Worm (Caenorhabditis elegans) whole organism, L4 larva: ENCODE data around the gene abf-5.
A peak's percentile ranks its signal among the peaks of the same experiment; 100 is the strongest.

Experiments used
- D1046.2 ChIP-seq: fragments of 200-800 bp; sonication (Bioruptor generic); IDR thresholded peaks from 2 replicates; pipeline ENCODE4 v1.3.6; 2022; ENCODE audit warnings: missing genetic modification characterization, missing compliant biosample characterization
- F10B5.3 ChIP-seq: sonication (generic microtip); optimal IDR thresholded peaks from 2 replicates; lab custom pipeline; 2016; ENCODE audit warnings: mild to moderate bottlenecking, missing genetic modification characterization, missing compliant biosample characterization
- F37D6.2 ChIP-seq: sonication (generic microtip); optimal IDR thresholded peaks from 2 replicates; lab custom pipeline; 2016; ENCODE audit warnings: mild to moderate bottlenecking, missing genetic modification characterization, missing compliant biosample characterization
- F44E2.7 ChIP-seq: fragments of 200-800 bp; sonication (Bioruptor generic); IDR thresholded peaks from 2 replicates; pipeline ENCODE4 v2.1.2; 2022; ENCODE audit warnings: missing genetic modification characterization, missing compliant biosample characterization
- T26A8.4 ChIP-seq: fragments of 200-800 bp; sonication (Bioruptor generic); IDR thresholded peaks from 2 replicates; pipeline ENCODE4 v1.3.6; 2022; ENCODE audit warnings: missing genetic modification characterization, missing compliant biosample characterization
- aha-1 ChIP-seq: fragments of 150-350 bp; peaks from one replicate; lab custom pipeline; 2014; ENCODE audit warnings: missing biosample characterization, missing genetic modification characterization
- ceh-82 ChIP-seq: sonication (generic microtip); optimal IDR thresholded peaks from 2 replicates; lab custom pipeline; 2017; ENCODE audit warnings: missing biosample characterization, missing genetic modification characterization
- ctbp-1 ChIP-seq: fragments of 200-800 bp; sonication (Bioruptor generic); IDR thresholded peaks from 2 replicates; pipeline ENCODE4 v1.3.6; 2022; ENCODE audit warnings: missing genetic modification reagents, missing genetic modification characterization, missing compliant biosample characterization
- daf-16 ChIP-seq, 3 experiments: sonication (generic microtip); optimal IDR thresholded peaks; 2 replicates each; lab custom pipeline; 2016 to 2017; ENCODE audit warnings: missing genetic modification characterization in 3 of 3, missing genetic modification reagents in 3 of 3, mild to moderate bottlenecking in 2 of 3, missing compliant biosample characterization in 2 of 3, missing biosample characterization in 1 of 3, moderate library complexity in 1 of 3
- dmd-6 ChIP-seq: fragments of 200-800 bp; sonication (Bioruptor generic); IDR thresholded peaks from 2 replicates; pipeline ENCODE4 v1.3.6; 2022; ENCODE audit warnings: missing genetic modification reagents, missing genetic modification characterization, missing compliant biosample characterization
- dve-1 ChIP-seq: sonication (generic microtip); optimal IDR thresholded peaks from 2 replicates; lab custom pipeline; 2017; ENCODE audit warnings: antibody characterized with exemption, mild to moderate bottlenecking, missing genetic modification characterization, missing compliant biosample characterization; ENCODE audit not compliant: insufficient read depth
- fos-1 ChIP-seq: fragments of 150-350 bp; optimal IDR thresholded peaks from 2 replicates; lab custom pipeline; 2014; ENCODE audit warnings: missing biosample characterization, missing genetic modification characterization
- gei-8 ChIP-seq: fragments of 200-800 bp; sonication (Bioruptor generic); optimal IDR thresholded peaks from 2 replicates; lab custom pipeline; 2018; ENCODE audit warnings: mild to moderate bottlenecking, missing genetic modification characterization, missing compliant biosample characterization
- hlh-11 ChIP-seq: fragments of 200-800 bp; sonication (Bioruptor generic); optimal IDR thresholded peaks from 2 replicates; lab custom pipeline; 2018; ENCODE audit warnings: mild to moderate bottlenecking, missing genetic modification characterization, missing compliant biosample characterization
- hlh-30 ChIP-seq: sonication (generic microtip); optimal IDR thresholded peaks from 2 replicates; lab custom pipeline; 2017; ENCODE audit warnings: antibody characterized with exemption, mild to moderate bottlenecking, missing genetic modification characterization, missing compliant biosample characterization; ENCODE audit not compliant: insufficient read depth
- hmg-1.1 ChIP-seq: fragments of 200-800 bp; sonication (Bioruptor generic); IDR thresholded peaks from 2 replicates; pipeline ENCODE4 v1.3.6; 2022; ENCODE audit warnings: missing genetic modification reagents, missing genetic modification characterization, missing compliant biosample characterization
- lin-39 ChIP-seq: fragments of 150-350 bp; optimal IDR thresholded peaks from 2 replicates; lab custom pipeline; 2014; ENCODE audit warnings: missing biosample characterization, missing genetic modification reagents, missing genetic modification characterization
- madf-5 ChIP-seq, 2 experiments: fragments of 200-800 bp; sonication (Bioruptor generic); IDR thresholded peaks; 2 replicates each; pipeline ENCODE4 v1.3.6; 2022; ENCODE audit warnings: missing compliant biosample characterization in 2 of 2, missing genetic modification characterization in 2 of 2
- mep-1 ChIP-seq: fragments of 150-350 bp; sonication (generic microtip); optimal IDR thresholded peaks from 3 replicates; lab custom pipeline; 2014; ENCODE audit warnings: missing biosample characterization, missing genetic modification characterization
- nhr-10 ChIP-seq: fragments of 150-350 bp; optimal IDR thresholded peaks from 2 replicates; lab custom pipeline; 2014; ENCODE audit warnings: missing biosample characterization, missing genetic modification characterization
- nhr-102 ChIP-seq: sonication (generic microtip); optimal IDR thresholded peaks from 2 replicates; lab custom pipeline; 2016; ENCODE audit warnings: mild to moderate bottlenecking, missing genetic modification characterization, moderate library complexity, missing compliant biosample characterization
- nhr-25 ChIP-seq: sonication (generic microtip); optimal IDR thresholded peaks from 2 replicates; lab custom pipeline; 2017; ENCODE audit warnings: missing genetic modification characterization, mild to moderate bottlenecking, missing compliant biosample characterization, antibody characterized with exemption, moderate library complexity, borderline replicate concordance; ENCODE audit not compliant: insufficient read depth
- nhr-28 ChIP-seq: fragments of 150-350 bp; optimal IDR thresholded peaks from 2 replicates; lab custom pipeline; 2014; ENCODE audit warnings: missing biosample characterization, missing genetic modification characterization
- nhr-48 ChIP-seq: sonication (generic microtip); optimal IDR thresholded peaks from 2 replicates; lab custom pipeline; 2016; ENCODE audit warnings: mild to moderate bottlenecking, missing genetic modification characterization, missing compliant biosample characterization
- pha-4 ChIP-seq, 2 experiments: fragments of 150-350 bp in 1 of 2; fragments of 200-800 bp in 1 of 2; sonication (Bioruptor generic) in 1 of 2; IDR thresholded peaks in 1 of 2; optimal IDR thresholded peaks in 1 of 2; 2 replicates each; pipeline versions ENCODE4 v1.3.6 to Lab custom; 2014 to 2022; ENCODE audit warnings: missing genetic modification characterization in 2 of 2, missing genetic modification reagents in 2 of 2, missing biosample characterization in 1 of 2, missing compliant biosample characterization in 1 of 2
- skn-1 ChIP-seq: fragments of 150-350 bp; optimal IDR thresholded peaks from 2 replicates; lab custom pipeline; 2014; ENCODE audit warnings: missing biosample characterization, missing genetic modification characterization
- unc-130 ChIP-seq: sonication (generic microtip); optimal IDR thresholded peaks from 2 replicates; lab custom pipeline; 2016; ENCODE audit warnings: missing genetic modification reagents, missing genetic modification characterization, missing compliant biosample characterization
- unc-39 ChIP-seq: sonication (generic microtip); optimal IDR thresholded peaks from 2 replicates; lab custom pipeline; 2017; ENCODE audit warnings: missing biosample characterization, missing genetic modification characterization
- vab-7 ChIP-seq: fragments of 200-800 bp; sonication (Bioruptor generic); IDR thresholded peaks from 2 replicates; pipeline ENCODE4 v1.3.6; 2022; ENCODE audit warnings: missing genetic modification reagents, missing genetic modification characterization, missing compliant biosample characterization

abf-5 gene

DNA sequence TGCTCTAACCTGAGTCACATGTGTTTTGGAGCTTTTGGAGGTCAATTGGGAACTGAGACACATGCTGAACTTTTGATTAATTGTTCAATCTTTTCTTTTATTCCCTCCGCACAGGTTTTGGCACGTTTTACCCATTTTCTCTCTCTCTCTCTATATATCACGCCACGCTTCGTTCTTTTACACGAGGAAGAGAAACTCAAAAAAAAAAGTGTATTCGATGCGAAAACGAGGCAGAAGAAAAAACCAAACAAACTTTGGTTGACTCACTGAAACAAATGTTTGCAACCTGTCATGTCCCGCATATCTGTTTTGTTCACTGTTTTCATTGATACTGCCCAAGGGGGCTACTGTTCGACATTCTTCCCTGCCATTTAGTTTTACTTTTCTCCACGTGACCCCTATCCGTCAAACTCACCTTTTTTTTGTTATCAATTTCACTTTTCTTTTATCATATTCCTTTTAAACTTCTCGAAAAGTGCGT is 31.3 kb upstream of the abf-5 start (continued):
- no peak for TF ChIP-seq pha-4 (GFP tag; IDR thresholded peaks at IDR 0.05; lab: Robert Waterston, UW)
- no peak for TF ChIP-seq pha-4 (tag; optimal IDR thresholded peaks at IDR 0.05; lab: Kevin White, UChicago)
- no peak for TF ChIP-seq nhr-102 (tag; lab: Kevin White, UChicago)
- no peak for TF ChIP-seq T26A8.4 (GFP tag; lab: Robert Waterston, UW)
- TF ChIP-seq skn-1 (tag; lab: Kevin White, UChicago): no peak
- TF ChIP-seq ceh-82 (tag; lab: Kevin White, UChicago): no peak
- no peak for TF ChIP-seq fos-1 (tag; lab: Kevin White, UChicago)
- no peak for TF ChIP-seq nhr-10 (tag; lab: Kevin White, UChicago)

DNA sequence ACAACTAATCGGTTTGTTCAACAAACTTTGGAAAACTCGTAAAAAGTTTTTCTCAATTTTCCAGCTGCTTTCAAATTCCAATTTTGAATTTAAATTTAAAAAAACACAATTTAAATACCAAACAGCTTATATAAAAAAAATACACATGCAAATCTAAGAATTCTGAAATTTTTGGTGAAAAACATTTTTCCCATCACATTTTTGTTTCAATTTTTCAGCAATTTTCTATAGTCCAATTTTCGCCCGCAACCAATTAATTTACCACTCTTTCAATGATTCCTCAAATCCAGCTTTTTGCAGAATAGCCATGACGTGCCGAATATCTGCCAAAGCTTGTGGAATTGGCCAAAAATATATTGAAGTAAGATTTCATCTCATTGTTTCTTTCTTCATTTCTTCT is 30.9 kb upstream of the abf-5 start, which contains the start of gene cept-1:
Gene cept-1 (plus strand): TSS at position 301 of the 400 bp plus-strand sequence.
- TF ChIP-seq nhr-48 (tag; lab: Kevin White, UChicago): no peak
- TF ChIP-seq ceh-82 (tag; lab: Kevin White, UChicago): no peak
- no peak for TF ChIP-seq hmg-1.1 (GFP tag; lab: Robert Waterston, UW)
- TF ChIP-seq ctbp-1: no peak
- no peak for TF ChIP-seq unc-39 (tag; lab: Kevin White, UChicago)
- 0 out of 2 replicates have a peak, but pooled peaks have one; percentile 4 for TF ChIP-seq dmd-6 (GFP tag; lab: Robert Waterston, UW)
- no peak for TF ChIP-seq F10B5.3 (tag; lab: Kevin White, UChicago)
- no peak for TF ChIP-seq F44E2.7 (GFP tag; lab: Robert Waterston, UW)

DNA sequence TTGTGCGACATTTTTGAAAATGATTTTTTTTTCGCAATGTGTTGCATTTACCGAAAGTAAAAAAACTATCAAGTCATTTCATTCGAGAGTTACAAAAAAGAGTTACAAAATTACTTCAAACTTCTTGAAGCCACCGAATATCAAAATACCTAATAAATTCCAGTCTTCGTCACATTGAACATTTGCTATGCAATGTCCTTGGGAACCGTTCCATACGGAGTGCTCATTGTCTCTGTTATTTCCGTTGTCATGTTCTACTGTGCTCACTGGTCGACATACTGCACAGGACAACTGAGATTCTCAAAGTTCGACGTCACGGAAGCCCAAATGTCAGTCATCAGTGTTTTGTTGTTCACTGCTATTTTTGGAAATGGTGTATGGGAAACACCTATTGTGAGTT is 28.6 kb upstream of the abf-5 start:
- TF ChIP-seq F37D6.2 (tag; lab: Kevin White, UChicago): no peak
- TF ChIP-seq aha-1 (tag; lab: Kevin White, UChicago): peak; percentile 93

DNA sequence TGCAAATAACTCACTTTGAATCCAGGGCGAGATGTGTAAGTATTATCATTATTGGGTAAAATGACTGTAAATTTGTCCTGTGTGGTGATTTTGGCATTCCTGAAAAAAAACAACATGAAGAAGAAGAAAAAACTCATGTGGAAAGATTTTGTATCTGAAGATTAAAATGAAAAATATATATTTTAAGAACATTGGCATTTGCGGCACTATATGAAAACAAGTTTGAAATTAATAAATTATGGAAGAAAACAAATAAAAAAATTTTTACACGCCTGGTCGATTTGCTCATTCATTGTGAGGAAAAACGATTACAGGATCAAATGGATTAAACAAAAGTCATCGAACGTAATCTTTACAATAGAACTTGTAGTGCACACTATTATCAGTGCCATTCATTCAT is 23.0 kb upstream of the abf-5 start, which contains the start of gene ilc-17.1:
Gene ilc-17.1 (minus strand): TSS at position 101 of the 400 bp plus-strand sequence.
- TF ChIP-seq nhr-25 (tag; lab: Kevin White, UChicago) (no peak), D1046.2 (GFP tag; lab: Robert Waterston, UW) (no peak), vab-7 (no peak), gei-8 (GFP tag; lab: Kevin White, UChicago) (no peak), unc-130 (GFP tag; lab: Kevin White, UChicago) (no peak), lin-39 (tag; lab: Kevin White, UChicago) (no peak)

DNA sequence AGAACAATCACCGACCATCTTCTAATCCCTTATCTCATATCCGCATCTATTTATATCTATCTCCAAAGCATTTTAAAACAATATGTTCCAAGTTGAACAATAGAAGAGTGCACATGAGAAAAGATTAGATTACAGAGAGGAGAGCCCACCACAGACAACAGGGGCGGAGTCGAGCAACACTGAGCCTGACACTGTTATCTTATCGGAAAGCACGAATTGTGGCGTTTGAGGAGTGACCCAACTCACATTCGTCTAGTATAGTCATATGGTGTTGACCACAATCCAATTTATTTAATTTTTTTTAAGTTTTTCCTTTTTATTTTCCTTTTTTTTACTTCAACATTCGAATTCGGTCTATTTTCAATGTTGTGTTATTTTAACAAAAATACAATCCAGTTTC is 12.0 kb upstream of the abf-5 start:
- TF ChIP-seq hlh-30 (tag; lab: Kevin White, UChicago): peak; percentile 60
- peak; percentile 83 for TF ChIP-seq hlh-11 (tag; lab: Kevin White, UChicago)
- TF ChIP-seq nhr-28 (tag; lab: Kevin White, UChicago): peak; percentile 10
- no peak for TF ChIP-seq lin-39 (tag; lab: Kevin White, UChicago)
- TF ChIP-seq daf-16 (GFP tag; optimal IDR thresholded peaks at IDR 0.05; lab: Kevin White, UChicago): no peak
- TF ChIP-seq daf-16 (tag; optimal IDR thresholded peaks at IDR 0.05; lab: Kevin White, UChicago): peak; percentile 87
- no peak for TF ChIP-seq mep-1 (tag; lab: Kevin White, UChicago)
- no peak for TF ChIP-seq madf-5 (GFP tag; IDR thresholded peaks at IDR 0.05; lab: Robert Waterston, UW)
- TF ChIP-seq dve-1 (tag; lab: Kevin White, UChicago): peak; percentile 76
